Fruit fly (Drosophila melanogaster): ENCODE data around the gene Tpc1.

The Tpc1 gene

dm6 chr3R:10849515-10849973 is 32.4 kb downstream of the Tpc1 start, which contains the start of gene CG42394 (continued):
- peak; percentile 91 for TF ChIP-seq Nf-YA (GFP tag; IDR thresholded peaks at IDR 0.05)
- TF ChIP-seq CG14965 (GFP tag; optimal IDR thresholded peaks at IDR 0.05; ENCODE audit: borderline replicate concordance) = no peak
- TF ChIP-seq CG8478 (optimal IDR thresholded peaks at IDR 0.05) = no peak
- peak; percentile 84 for TF ChIP-seq Ravus (GFP tag; IDR thresholded peaks at IDR 0.05)
- TF ChIP-seq salm (tag; optimal IDR thresholded peaks at IDR 0.05) = peak; percentile 83
- TF ChIP-seq CG1233 (GFP tag; optimal IDR thresholded peaks at IDR 0.05) = peak; percentile 96
- peak; percentile 44; the same call in 1 of the 2 replicates for TF ChIP-seq Scr (GFP tag; IDR thresholded peaks at IDR 0.05; ENCODE audit: partially characterized antibody)
- no peak for TF ChIP-seq ftz-f1 (GFP tag; optimal IDR thresholded peaks at IDR 0.05)
- TF ChIP-seq CG4282 (GFP tag; optimal IDR thresholded peaks at IDR 0.05) = no peak
- peak; percentile 92 for TF ChIP-seq CG18764 (GFP tag; optimal IDR thresholded peaks at IDR 0.05)
- peak; percentile 64; the same call in 1 of the 2 replicates for TF ChIP-seq CG13287 (GFP tag; IDR thresholded peaks at IDR 0.05; ENCODE audit: partially characterized antibody)
- peak; percentile 74 for TF ChIP-seq CG10321 (GFP tag; IDR thresholded peaks at IDR 0.05)
- peak; percentile 89 for TF ChIP-seq ems (GFP tag; optimal IDR thresholded peaks at IDR 0.05)
- peak; percentile 88 for TF ChIP-seq ap (GFP tag; IDR thresholded peaks at IDR 0.05)
- peak; percentile 94 for TF ChIP-seq CG13775 (GFP tag; optimal IDR thresholded peaks at IDR 0.05)
- peak; percentile 58 for TF ChIP-seq Atf-2 (GFP tag; optimal IDR thresholded peaks at IDR 0.05)
- peak; percentile 58; the same call in 1 of the 2 replicates for TF ChIP-seq CG42726 (GFP tag; IDR thresholded peaks at IDR 0.05; ENCODE audit: partially characterized antibody)
- peak; percentile 89 for TF ChIP-seq kah (GFP tag; optimal IDR thresholded peaks at IDR 0.05)
- no peak for TF ChIP-seq luna (GFP tag; optimal IDR thresholded peaks at IDR 0.05)
- TF ChIP-seq ATbp (GFP tag; optimal IDR thresholded peaks at IDR 0.05) = peak; percentile 95
- TF ChIP-seq CG11398 (GFP tag; optimal IDR thresholded peaks at IDR 0.05) = peak; percentile 55
- peak; percentile 16 for TF ChIP-seq CG8944 (GFP tag; optimal IDR thresholded peaks at IDR 0.05)
- peak; percentile 91 for TF ChIP-seq Awh (GFP tag; IDR thresholded peaks at IDR 0.05)
- peak; percentile 88 for TF ChIP-seq CG9932 (GFP tag; IDR thresholded peaks at IDR 0.05)
- peak; percentile 80 for TF ChIP-seq Camta (GFP tag; optimal IDR thresholded peaks at IDR 0.05)
- no peak for TF ChIP-seq CG1832 (GFP tag; optimal IDR thresholded peaks at IDR 0.05)
- TF ChIP-seq unc-4 (GFP tag; IDR thresholded peaks at IDR 0.05; ENCODE audit: partially characterized antibody) = 0 out of 2 replicates have a peak, but pooled peaks have one; percentile 18
- peak; percentile 48 for TF ChIP-seq bigmax (GFP tag; optimal IDR thresholded peaks at IDR 0.05)
- peak; percentile 8; the same call in 1 of the 3 replicates for TF ChIP-seq CG11560 (tag; IDR thresholded peaks at IDR 0.05)
- peak; percentile 89 for TF ChIP-seq tio (GFP tag; optimal IDR thresholded peaks at IDR 0.05)
- peak; percentile 85; the same call in 1 of the 2 replicates for TF ChIP-seq dati (GFP tag; IDR thresholded peaks at IDR 0.05)
- TF ChIP-seq Tbp (GFP tag; optimal IDR thresholded peaks at IDR 0.05) = no peak
- TF ChIP-seq Sin3A (optimal IDR thresholded peaks at IDR 0.05) = no peak
- peak; percentile 49 for TF ChIP-seq CHES-1-like (GFP tag; optimal IDR thresholded peaks at IDR 0.05)
- TF ChIP-seq CG17359 (tag; optimal IDR thresholded peaks at IDR 0.05) = peak; percentile 96
- TF ChIP-seq CG6254 (GFP tag; optimal IDR thresholded peaks at IDR 0.05) = peak; percentile 96
- TF ChIP-seq CG7786 (GFP tag; optimal IDR thresholded peaks at IDR 0.05) = peak; percentile 29
- TF ChIP-seq CoRest (tag; optimal IDR thresholded peaks at IDR 0.05) = peak; percentile 96
- peak; percentile 51 for TF ChIP-seq CG33213 (GFP tag; optimal IDR thresholded peaks at IDR 0.05)
- TF ChIP-seq CG12391 (tag; optimal IDR thresholded peaks at IDR 0.05) = peak; percentile 97

dm6 chr3R:10842422-10842821 is 39.6 kb downstream of the Tpc1 start:
- no peak for TF ChIP-seq CG7556 (GFP tag; optimal IDR thresholded peaks at IDR 0.05)
- no peak for TF ChIP-seq gfzf (GFP tag; optimal IDR thresholded peaks at IDR 0.05)
- TF ChIP-seq CG3838 (GFP tag; optimal IDR thresholded peaks at IDR 0.05) = no peak
- TF ChIP-seq lilli (GFP tag; optimal IDR thresholded peaks at IDR 0.05) = no peak
- no peak for TF ChIP-seq Hr39 (optimal IDR thresholded peaks at IDR 0.05)
- no peak for TF ChIP-seq CG13287 (GFP tag; IDR thresholded peaks at IDR 0.05; ENCODE audit: partially characterized antibody)
- TF ChIP-seq ap (GFP tag; IDR thresholded peaks at IDR 0.05) = no peak
- TF ChIP-seq CG11456 (GFP tag; IDR thresholded peaks at IDR 0.05) = no peak
- TF ChIP-seq CG8089 (GFP tag; optimal IDR thresholded peaks at IDR 0.05) = no peak
- no peak for TF ChIP-seq br (optimal IDR thresholded peaks at IDR 0.05)
- no peak for TF ChIP-seq nau (GFP tag; optimal IDR thresholded peaks at IDR 0.05)
- no peak for TF ChIP-seq CG15269 (tag; optimal IDR thresholded peaks at IDR 0.05)
- no peak for TF ChIP-seq BEAF-32 (GFP tag; optimal IDR thresholded peaks at IDR 0.05)
- no peak for TF ChIP-seq CG33557 (GFP tag; optimal IDR thresholded peaks at IDR 0.05)
- no peak for TF ChIP-seq CG11723 (GFP tag; optimal IDR thresholded peaks at IDR 0.05)
